Worm (Caenorhabditis elegans): ENCODE data around the gene atx-2.
"Not testable (repeated sequence)": the region's sequence is repeated elsewhere in the genome, so short reads cannot be mapped to it uniquely, and the experiment has no call there.

ce11 chrIII:10435938-10436842 is 25.0 kb upstream of the atx-2 start, which contains the start of the genes smrd-1 and enu-3.1:
- TF ChIP-seq ama-1 (optimal IDR thresholded peaks at IDR 0.05); lin-11 (tag; optimal IDR thresholded peaks at IDR 0.05); nhr-11 (tag; optimal IDR thresholded peaks at IDR 0.05); ahr-1 (tag; optimal IDR thresholded peaks at IDR 0.05); pha-4 (tag; optimal IDR thresholded peaks at IDR 0.05); rnt-1 (tag; optimal IDR thresholded peaks at IDR 0.05); gmeb-2 (tag; optimal IDR thresholded peaks at IDR 0.05); ceh-30 (tag; optimal IDR thresholded peaks at IDR 0.05); ets-4 (tag; optimal IDR thresholded peaks at IDR 0.05); mec-3 (tag; optimal IDR thresholded peaks at IDR 0.05; ENCODE audit: borderline replicate concordance): not testable (repeated sequence)
- peak; percentile 87 for TF ChIP-seq ceh-31 (tag; optimal IDR thresholded peaks at IDR 0.05)

Measured in whole organism, late embryonic.